Worm (Caenorhabditis elegans): Measurements from ENCODE around the gene gly-1.

Gene gly-1

ce11 chrII:10862749-10863656 is 39.0 kb downstream of the gly-1 start (continued):
- peak; percentile 35; the same call in 1 of the 2 replicates for TF ChIP-seq Y95B8A.8 (GFP tag; IDR thresholded peaks at IDR 0.05)
- no peak for TF ChIP-seq lin-54 (GFP tag; optimal IDR thresholded peaks at IDR 0.05)
- no peak for TF ChIP-seq ceh-58 (GFP tag; IDR thresholded peaks at IDR 0.05)
- no peak for TF ChIP-seq tlf-1 (GFP tag; optimal IDR thresholded peaks at IDR 0.05)
- peak; percentile 39; the same call in 1 of the 2 replicates for TF ChIP-seq zfh-2 (GFP tag; conservative IDR thresholded peaks at IDR 0.05)
- no peak for TF ChIP-seq K11D2.4 (GFP tag; IDR thresholded peaks at IDR 0.05)
- no peak for TF ChIP-seq F10E7.11 (tag; optimal IDR thresholded peaks at IDR 0.05)
- no peak for TF ChIP-seq Y79H2A.3 (GFP tag; conservative IDR thresholded peaks at IDR 0.05)
- no peak for TF ChIP-seq ztf-6 (GFP tag; IDR thresholded peaks at IDR 0.05)
- no peak for TF ChIP-seq unc-130 (GFP tag; optimal IDR thresholded peaks at IDR 0.05)
- TF ChIP-seq F37B4.10 (GFP tag; IDR thresholded peaks at IDR 0.05) = no peak
- no peak for TF ChIP-seq lin-35 (GFP tag; optimal IDR thresholded peaks at IDR 0.05)
- TF ChIP-seq let-526 (GFP tag; IDR thresholded peaks at IDR 0.05) = no peak
- TF ChIP-seq B0261.1 (tag; optimal IDR thresholded peaks at IDR 0.05) = no peak
- TF ChIP-seq F33H1.4 (GFP tag; IDR thresholded peaks at IDR 0.05) = peak; percentile 87
- TF ChIP-seq lsy-27 (tag; optimal IDR thresholded peaks at IDR 0.05; ENCODE audit: borderline replicate concordance, insufficient read depth) = no peak
- TF ChIP-seq F57C9.4 (tag; optimal IDR thresholded peaks at IDR 0.05) = no peak
- peak; percentile 77 for TF ChIP-seq xnd-1 (tag; optimal IDR thresholded peaks at IDR 0.05)
- no peak for TF ChIP-seq madf-3 (GFP tag; IDR thresholded peaks at IDR 0.05)
- peak; percentile 20; the same call in 1 of the 2 replicates for TF ChIP-seq pbrm-1 (GFP tag; IDR thresholded peaks at IDR 0.05)
- peak; percentile 84 for TF ChIP-seq madf-6 (GFP tag; IDR thresholded peaks at IDR 0.05)
- TF ChIP-seq egrh-3 (GFP tag; IDR thresholded peaks at IDR 0.05) = no peak
- no peak for TF ChIP-seq T26A5.8 (tag; optimal IDR thresholded peaks at IDR 0.05)
- TF ChIP-seq nhr-120 (GFP tag; IDR thresholded peaks at IDR 0.05) = no peak
- no peak for TF ChIP-seq sptf-2 (GFP tag; optimal IDR thresholded peaks at IDR 0.05)
- no peak for TF ChIP-seq tbp1 (GFP tag; optimal IDR thresholded peaks at IDR 0.05)
- TF ChIP-seq sea-2 (GFP tag; IDR thresholded peaks at IDR 0.05) = no peak
- TF ChIP-seq lin-40 (tag; optimal IDR thresholded peaks at IDR 0.05) = peak; percentile 4
- no peak for TF ChIP-seq ceh-79 (tag; optimal IDR thresholded peaks at IDR 0.05)
- no peak for TF ChIP-seq somi-1 (GFP tag; optimal IDR thresholded peaks at IDR 0.05)
- TF ChIP-seq nfya-2 (GFP tag; IDR thresholded peaks at IDR 0.05) = no peak
- no peak for TF ChIP-seq rcor-1 (GFP tag; IDR thresholded peaks at IDR 0.05)
- TF ChIP-seq nhr-27 (tag; optimal IDR thresholded peaks at IDR 0.05) = no peak
- no peak for TF ChIP-seq cebp-2 (GFP tag; IDR thresholded peaks at IDR 0.05)
- TF ChIP-seq madf-8 (GFP tag; conservative IDR thresholded peaks at IDR 0.05) = peak; percentile 57

- TF ChIP-seq sea-2 (GFP tag; IDR thresholded peaks at IDR 0.05) = no peak
- no peak for TF ChIP-seq mxl-1 (tag; optimal IDR thresholded peaks at IDR 0.05)
- 0 out of 2 replicates have a peak, but pooled peaks have one; percentile 24 for TF ChIP-seq attf-3 (GFP tag; conservative IDR thresholded peaks at IDR 0.05)
- TF ChIP-seq efl-1 (GFP tag; optimal IDR thresholded peaks at IDR 0.05) = no peak
- no peak for TF ChIP-seq ceh-100 (GFP tag; IDR thresholded peaks at IDR 0.05)
- TF ChIP-seq lin-40 (tag; optimal IDR thresholded peaks at IDR 0.05) = peak; percentile 10
- no peak for TF ChIP-seq lsy-27 (tag; optimal IDR thresholded peaks at IDR 0.05; ENCODE audit: borderline replicate concordance, insufficient read depth)
- TF ChIP-seq ztf-6 (GFP tag; IDR thresholded peaks at IDR 0.05) = no peak
- peak; percentile 13 for TF ChIP-seq chd-7 (tag; optimal IDR thresholded peaks at IDR 0.05)
- TF ChIP-seq bed-1 (GFP tag; IDR thresholded peaks at IDR 0.05) = no peak
- 0 out of 2 replicates have a peak, but pooled peaks have one; percentile 19 for TF ChIP-seq hsf-1 (GFP tag; IDR thresholded peaks at IDR 0.05)
- no peak for TF ChIP-seq cebp-1 (GFP tag; IDR thresholded peaks at IDR 0.05)
- TF ChIP-seq cebp-1 (tag; optimal IDR thresholded peaks at IDR 0.05) = peak; percentile 50
- no peak for TF ChIP-seq ama-1 (optimal IDR thresholded peaks at IDR 0.05)
- no peak for TF ChIP-seq ama-1 (GFP tag; optimal IDR thresholded peaks at IDR 0.05)
- TF ChIP-seq let-607 (tag; optimal IDR thresholded peaks at IDR 0.05) = peak in 1 of 2 experiments; percentile 80
Measured at ce11 chrII:10861723-10862486, 40.1 kb downstream of the gly-1 start.
